Worm (Caenorhabditis elegans) whole organism, L4 larva: ENCODE data around the gene F21H7.3.

ENCODE experiments used
- D1046.2 ChIP-seq: fragments of 200-800 bp; sonication (Bioruptor generic); IDR thresholded peaks from 2 replicates; pipeline ENCODE4 v1.3.6; 2022; ENCODE audit warnings: missing genetic modification characterization, missing compliant biosample characterization
- T20F7.1 ChIP-seq: fragments of 200-800 bp; sonication (Bioruptor generic); optimal IDR thresholded peaks from 2 replicates; lab custom pipeline; 2018; ENCODE audit warnings: mild to moderate bottlenecking, missing genetic modification characterization, missing compliant biosample characterization
- Y105C5A.15 ChIP-seq: fragments of 200-800 bp; sonication (Bioruptor generic); IDR thresholded peaks from 2 replicates; pipeline ENCODE4 v1.3.6; 2022; ENCODE audit warnings: missing genetic modification characterization, missing compliant biosample characterization
- ceh-32 ChIP-seq: sonication (generic microtip); optimal IDR thresholded peaks from 2 replicates; lab custom pipeline; 2016; ENCODE audit warnings: mild to moderate bottlenecking, missing genetic modification characterization, missing compliant biosample characterization; ENCODE audit not compliant: poor library complexity
- ceh-62 ChIP-seq: sonication (generic microtip); optimal IDR thresholded peaks from 2 replicates; lab custom pipeline; 2017; ENCODE audit warnings: missing biosample characterization, missing genetic modification characterization
- ceh-82 ChIP-seq: sonication (generic microtip); optimal IDR thresholded peaks from 2 replicates; lab custom pipeline; 2017; ENCODE audit warnings: missing biosample characterization, missing genetic modification characterization
- ctbp-1 ChIP-seq: fragments of 200-800 bp; sonication (Bioruptor generic); IDR thresholded peaks from 2 replicates; pipeline ENCODE4 v1.3.6; 2022; ENCODE audit warnings: missing genetic modification reagents, missing genetic modification characterization, missing compliant biosample characterization
- daf-12 ChIP-seq: fragments of 150-350 bp; optimal IDR thresholded peaks from 2 replicates; lab custom pipeline; 2014; ENCODE audit warnings: missing biosample characterization, missing genetic modification reagents, missing genetic modification characterization
- dmd-8 ChIP-seq: fragments of 200-800 bp; sonication (Bioruptor generic); IDR thresholded peaks from 2 replicates; pipeline ENCODE4 v1.3.6; 2022; ENCODE audit warnings: missing genetic modification characterization, missing compliant biosample characterization
- egl-27 ChIP-seq: sonication (generic microtip); optimal IDR thresholded peaks from 3 replicates; lab custom pipeline; 2017; ENCODE audit warnings: missing biosample characterization, missing genetic modification reagents, missing genetic modification characterization
- hif-1 ChIP-seq, 2 experiments: sonication (generic microtip); optimal IDR thresholded peaks; 2 replicates each; lab custom pipeline; 2016 to 2017; ENCODE audit warnings: missing compliant biosample characterization in 2 of 2, missing genetic modification characterization in 2 of 2, missing genetic modification reagents in 2 of 2, missing genotype in 2 of 2, mild to moderate bottlenecking in 1 of 2
- hmg-1.1 ChIP-seq: fragments of 200-800 bp; sonication (Bioruptor generic); IDR thresholded peaks from 2 replicates; pipeline ENCODE4 v1.3.6; 2022; ENCODE audit warnings: missing genetic modification reagents, missing genetic modification characterization, missing compliant biosample characterization
- lin-13 ChIP-seq: fragments of 150-350 bp; optimal IDR thresholded peaks from 2 replicates; lab custom pipeline; 2014; ENCODE audit warnings: missing biosample characterization, missing genetic modification reagents, missing genetic modification characterization
- lin-29 ChIP-seq: fragments of 200-800 bp; sonication (Bioruptor generic); IDR thresholded peaks from 2 replicates; pipeline ENCODE4 v1.3.6; 2022; ENCODE audit warnings: missing genetic modification reagents, missing genetic modification characterization, missing compliant biosample characterization
- lin-38 ChIP-seq: fragments of 200-800 bp; sonication (Bioruptor generic); IDR thresholded peaks from 2 replicates; pipeline ENCODE4 v1.3.6; 2022; ENCODE audit warnings: missing genetic modification reagents, missing genetic modification characterization, missing compliant biosample characterization
- madf-9 ChIP-seq: fragments of 200-800 bp; sonication (Bioruptor generic); conservative IDR thresholded peaks from 2 replicates; pipeline ENCODE4 v1.3.6; 2022; ENCODE audit warnings: missing genetic modification reagents, missing genetic modification characterization, missing compliant biosample characterization
- mdt-29 ChIP-seq: fragments of 200-800 bp; sonication (Bioruptor generic); IDR thresholded peaks from 2 replicates; pipeline ENCODE4 v1.3.6; 2022; ENCODE audit warnings: missing genetic modification reagents, missing genetic modification characterization, missing compliant biosample characterization
- mes-2 ChIP-seq: sonication (generic microtip); optimal IDR thresholded peaks from 2 replicates; lab custom pipeline; 2016; ENCODE audit warnings: missing genotype, mild to moderate bottlenecking, missing genetic modification characterization, missing compliant biosample characterization; ENCODE audit not compliant: poor library complexity, severe bottlenecking
- nhr-11 ChIP-seq: fragments of 150-350 bp; optimal IDR thresholded peaks from 2 replicates; lab custom pipeline; 2014; ENCODE audit warnings: missing biosample characterization, missing genetic modification characterization
- nhr-25 ChIP-seq: sonication (generic microtip); optimal IDR thresholded peaks from 2 replicates; lab custom pipeline; 2017; ENCODE audit warnings: missing genetic modification characterization, mild to moderate bottlenecking, missing compliant biosample characterization, antibody characterized with exemption, moderate library complexity, borderline replicate concordance; ENCODE audit not compliant: insufficient read depth
- nhr-28 ChIP-seq: fragments of 150-350 bp; optimal IDR thresholded peaks from 2 replicates; lab custom pipeline; 2014; ENCODE audit warnings: missing biosample characterization, missing genetic modification characterization
- nhr-48 ChIP-seq: sonication (generic microtip); optimal IDR thresholded peaks from 2 replicates; lab custom pipeline; 2016; ENCODE audit warnings: mild to moderate bottlenecking, missing genetic modification characterization, missing compliant biosample characterization
- nhr-76 ChIP-seq: fragments of 150-350 bp; optimal IDR thresholded peaks from 2 replicates; lab custom pipeline; 2014; ENCODE audit warnings: missing biosample characterization, missing genetic modification characterization
- php-3 ChIP-seq: fragments of 200-800 bp; sonication (Bioruptor generic); IDR thresholded peaks from 2 replicates; pipeline ENCODE4 v1.3.6; 2022; ENCODE audit warnings: missing genetic modification reagents, missing genetic modification characterization, missing compliant biosample characterization
- pqm-1 ChIP-seq: sonication (generic microtip); optimal IDR thresholded peaks from 2 replicates; lab custom pipeline; 2017; ENCODE audit warnings: missing biosample characterization, missing genetic modification characterization
- saeg-2 ChIP-seq: fragments of 200-800 bp; sonication (Bioruptor generic); IDR thresholded peaks from 2 replicates; pipeline ENCODE4 v1.3.6; 2022; ENCODE audit warnings: missing genetic modification reagents, missing genetic modification characterization, missing compliant biosample characterization
- skn-1 ChIP-seq: fragments of 150-350 bp; optimal IDR thresholded peaks from 2 replicates; lab custom pipeline; 2014; ENCODE audit warnings: missing biosample characterization, missing genetic modification characterization
- snpc-4 ChIP-seq: fragments of 150-350 bp; optimal IDR thresholded peaks from 2 replicates; lab custom pipeline; 2014; ENCODE audit warnings: missing biosample characterization, missing genetic modification characterization
- unc-130 ChIP-seq: sonication (generic microtip); optimal IDR thresholded peaks from 2 replicates; lab custom pipeline; 2016; ENCODE audit warnings: missing genetic modification reagents, missing genetic modification characterization, missing compliant biosample characterization
- unc-39 ChIP-seq: sonication (generic microtip); optimal IDR thresholded peaks from 2 replicates; lab custom pipeline; 2017; ENCODE audit warnings: missing biosample characterization, missing genetic modification characterization
- vab-7 ChIP-seq: fragments of 200-800 bp; sonication (Bioruptor generic); IDR thresholded peaks from 2 replicates; pipeline ENCODE4 v1.3.6; 2022; ENCODE audit warnings: missing genetic modification reagents, missing genetic modification characterization, missing compliant biosample characterization
- zfp-3 ChIP-seq: fragments of 200-800 bp; sonication (Bioruptor generic); conservative IDR thresholded peaks from 2 replicates; pipeline ENCODE4 v1.3.6; 2022; ENCODE audit warnings: missing genetic modification reagents, missing genetic modification characterization, missing compliant biosample characterization
- zip-11 ChIP-seq: fragments of 200-800 bp; sonication (Bioruptor generic); IDR thresholded peaks from 2 replicates; pipeline ENCODE4 v1.3.6; 2022; ENCODE audit warnings: missing genetic modification characterization, missing compliant biosample characterization
- ztf-7 ChIP-seq: fragments of 150-350 bp; optimal IDR thresholded peaks from 2 replicates; lab custom pipeline; 2014; ENCODE audit warnings: missing biosample characterization, missing genetic modification characterization

Gene F21H7.3

DNA sequence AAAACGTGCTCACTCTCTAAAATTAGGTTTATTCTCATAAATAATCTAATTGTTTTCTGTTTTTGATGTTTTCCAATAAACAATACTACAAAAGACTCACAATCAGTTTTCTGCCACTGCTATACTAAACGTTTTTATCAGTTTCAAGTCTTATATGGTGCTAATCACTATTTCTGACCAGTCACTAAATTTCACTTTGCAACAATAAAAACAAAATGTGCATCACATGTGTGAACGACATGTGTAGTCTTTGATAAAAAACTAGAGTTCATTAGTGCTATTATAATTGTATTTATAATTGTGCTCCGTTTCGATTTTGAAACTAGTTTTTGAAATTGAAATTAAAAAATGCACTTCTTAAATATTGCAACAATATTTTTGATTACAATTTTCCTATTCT is 42.9 kb upstream of the F21H7.3 start, which contains the start of gene cyp-37B1 (continued):
- peak; percentile 82 for TF ChIP-seq php-3 (GFP tag; lab: Robert Waterston, UW)
- peak; percentile 97 for TF ChIP-seq nhr-28 (tag; lab: Kevin White, UChicago)
- no peak for TF ChIP-seq nhr-76
- no peak for TF ChIP-seq snpc-4 (tag; lab: Kevin White, UChicago)
- TF ChIP-seq dmd-8, result no peak
- TF ChIP-seq ceh-32 (tag; lab: Kevin White, UChicago), result no peak
- no peak for TF ChIP-seq egl-27
- TF ChIP-seq Y105C5A.15 (GFP tag; lab: Robert Waterston, UW), result no peak
- TF ChIP-seq zip-11 (GFP tag; lab: Robert Waterston, UW), result no peak
- peak; percentile 69 for TF ChIP-seq nhr-48 (tag; lab: Kevin White, UChicago)
- TF ChIP-seq pqm-1 (tag; lab: Kevin White, UChicago), result peak; percentile 89
- TF ChIP-seq hmg-1.1 (GFP tag; lab: Robert Waterston, UW), result no peak

DNA sequence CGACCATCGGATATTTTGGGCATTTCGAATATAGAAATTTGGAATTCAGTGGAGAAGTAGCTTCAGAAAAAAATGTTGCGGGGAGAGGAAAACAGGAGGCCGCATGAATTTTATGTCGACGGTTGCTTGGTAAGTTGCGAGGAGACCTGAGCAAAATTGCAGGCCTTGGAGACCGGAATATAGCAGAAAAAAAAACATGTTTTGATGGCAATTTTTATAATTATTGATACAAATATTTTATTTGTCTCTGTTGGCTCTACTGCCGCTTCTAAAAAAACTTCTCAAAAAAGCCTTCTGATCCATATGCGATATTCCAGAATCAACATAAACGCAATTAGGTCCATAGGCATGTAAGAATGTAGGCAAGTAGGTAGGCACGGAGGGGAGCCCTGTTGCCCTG is 40.3 kb upstream of the F21H7.3 start, which contains the start of gene pacl-1:
TSS of gene pacl-1 (minus strand) at position 101 of the 400 bp plus-strand sequence.
- TF ChIP-seq ctbp-1 (GFP tag; lab: Robert Waterston, UW), result no peak
- no peak for TF ChIP-seq nhr-28 (tag; lab: Kevin White, UChicago)
- no peak for TF ChIP-seq vab-7 (GFP tag; lab: Robert Waterston, UW)
- no peak for TF ChIP-seq skn-1 (tag; lab: Kevin White, UChicago)
- TF ChIP-seq nhr-25 (tag; lab: Kevin White, UChicago), result no peak
- no peak for TF ChIP-seq saeg-2 (GFP tag; lab: Robert Waterston, UW)
- no peak for TF ChIP-seq lin-29
- no peak for TF ChIP-seq daf-12 (tag; lab: Kevin White, UChicago)
- no peak for TF ChIP-seq hif-1 (tag; optimal IDR thresholded peaks at IDR 0.05; lab: Kevin White, UChicago)

DNA sequence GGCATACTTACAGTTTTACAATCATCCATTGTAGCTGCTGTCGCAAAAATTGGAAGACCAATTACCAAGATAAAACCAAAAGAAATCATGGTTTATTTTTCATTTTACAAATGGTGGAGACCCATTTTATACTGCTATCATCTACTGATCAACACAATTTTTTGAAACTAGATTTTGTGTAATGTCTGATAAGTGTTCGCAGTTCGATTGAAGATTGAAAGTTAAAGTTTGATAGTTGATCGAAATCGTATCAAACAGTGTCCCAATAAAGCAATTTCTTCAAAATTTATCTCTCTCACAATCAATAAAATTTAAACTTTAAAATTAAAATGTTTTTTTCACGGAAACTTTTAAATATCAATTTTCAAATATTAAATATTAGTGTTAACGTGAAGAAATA is 36.1 kb upstream of the F21H7.3 start, which contains the start of gene T13F3.6:
TSS of gene T13F3.6 (minus strand) at position 101 of the 400 bp plus-strand sequence.
- TF ChIP-seq D1046.2 (GFP tag; lab: Robert Waterston, UW) (no peak), unc-130 (GFP tag; lab: Kevin White, UChicago) (no peak), ztf-7 (tag; lab: Kevin White, UChicago) (no peak), T20F7.1 (GFP tag; lab: Kevin White, UChicago) (no peak), madf-9 (GFP tag; lab: Robert Waterston, UW) (no peak), unc-39 (tag; lab: Kevin White, UChicago) (no peak), ceh-62 (tag; lab: Kevin White, UChicago) (no peak)

DNA sequence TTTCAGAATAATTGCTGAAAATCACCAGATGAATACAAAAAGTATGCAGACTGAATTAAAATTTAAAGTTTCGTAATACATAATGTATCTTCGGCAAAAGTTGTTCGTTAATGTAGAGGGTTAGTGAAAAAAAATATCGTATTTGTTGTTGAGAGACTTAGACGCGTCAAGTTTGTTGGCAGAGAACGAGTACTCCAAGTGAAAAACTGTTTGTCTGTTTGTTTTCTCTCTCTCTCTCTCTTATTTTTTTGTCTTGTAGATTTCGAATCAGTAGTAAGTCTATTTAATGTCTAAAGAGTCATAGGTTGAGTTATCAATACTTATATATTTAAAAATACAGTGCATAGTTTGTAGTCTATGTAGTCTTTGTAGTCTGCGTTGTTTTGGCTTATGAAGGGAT is 34.5 kb upstream of the F21H7.3 start, which contains the start of the genes fbxa-2 and T13F3.8:
TSS of gene fbxa-2 (minus strand) at position 101 of the 400 bp plus-strand sequence.
TSS of gene T13F3.8 (plus strand) at position 245 of the 400 bp plus-strand sequence.
- TF ChIP-seq nhr-28 (tag; lab: Kevin White, UChicago), result peak; percentile 39
- no peak for TF ChIP-seq lin-13 (GFP tag; lab: Kevin White, UChicago)
- 0 out of 2 replicates have a peak, but pooled peaks have one; percentile 15 for TF ChIP-seq zfp-3 (GFP tag; lab: Robert Waterston, UW)
- no peak for TF ChIP-seq nhr-11 (tag; lab: Kevin White, UChicago)

ce11 chrV:16266514-16266913 is 31.5 kb upstream of the F21H7.3 start, which contains the start of gene T13F3.4:
TSS of gene T13F3.4 (minus strand) at chrV:16266614.
- TF ChIP-seq lin-38 (GFP tag; lab: Robert Waterston, UW) (no peak), snpc-4 (tag; lab: Kevin White, UChicago) (no peak), mes-2 (no peak), zfp-3 (GFP tag; lab: Robert Waterston, UW) (no peak), mdt-29 (GFP tag; lab: Robert Waterston, UW) (no peak), ceh-82 (tag; lab: Kevin White, UChicago) (no peak)
